Worm (Caenorhabditis elegans) whole organism, L4 larva: ENCODE data around the gene acbp-4.

Experiments
- D1046.2 ChIP-seq: fragments of 200-800 bp; sonication (Bioruptor generic); IDR thresholded peaks from 2 replicates; pipeline ENCODE4 v1.3.6; 2022; ENCODE audit warnings: missing genetic modification characterization, missing compliant biosample characterization
- F10B5.3 ChIP-seq: sonication (generic microtip); optimal IDR thresholded peaks from 2 replicates; lab custom pipeline; 2016; ENCODE audit warnings: mild to moderate bottlenecking, missing genetic modification characterization, missing compliant biosample characterization
- F44E2.7 ChIP-seq: fragments of 200-800 bp; sonication (Bioruptor generic); IDR thresholded peaks from 2 replicates; pipeline ENCODE4 v2.1.2; 2022; ENCODE audit warnings: missing genetic modification characterization, missing compliant biosample characterization
- F49E8.2 ChIP-seq: sonication (generic microtip); optimal IDR thresholded peaks from 2 replicates; lab custom pipeline; 2016; ENCODE audit warnings: missing compliant biosample characterization, mild to moderate bottlenecking, missing genetic modification characterization, borderline replicate concordance
- T20F7.1 ChIP-seq: fragments of 200-800 bp; sonication (Bioruptor generic); optimal IDR thresholded peaks from 2 replicates; lab custom pipeline; 2018; ENCODE audit warnings: mild to moderate bottlenecking, missing genetic modification characterization, missing compliant biosample characterization
- Y48G9A.11 ChIP-seq: fragments of 200-800 bp; sonication (Bioruptor generic); IDR thresholded peaks from 2 replicates; pipeline ENCODE4 v1.3.6; 2022; ENCODE audit warnings: missing genetic modification reagents, missing genetic modification characterization, missing compliant biosample characterization
- ZK337.2 ChIP-seq: fragments of 200-800 bp; sonication (Bioruptor generic); IDR thresholded peaks from 2 replicates; pipeline ENCODE4 v1.3.6; 2022; ENCODE audit warnings: missing genetic modification reagents, missing genetic modification characterization, missing compliant biosample characterization
- aha-1 ChIP-seq: fragments of 150-350 bp; peaks from one replicate; lab custom pipeline; 2014; ENCODE audit warnings: missing biosample characterization, missing genetic modification characterization
- ama-1 ChIP-seq: fragments of 150-350 bp; optimal IDR thresholded peaks from 2 replicates; lab custom pipeline; 2014; ENCODE audit warnings: inconsistent platforms, mixed read lengths
- arid-1 ChIP-seq: fragments of 200-800 bp; sonication (Bioruptor generic); conservative IDR thresholded peaks from 2 replicates; pipeline ENCODE4 v1.3.6; 2022; ENCODE audit warnings: missing genetic modification reagents, missing genetic modification characterization, missing compliant biosample characterization
- attf-4 ChIP-seq: sonication (generic microtip); optimal IDR thresholded peaks from 3 replicates; lab custom pipeline; 2017; ENCODE audit warnings: missing biosample characterization, missing genetic modification characterization
- ceh-28 ChIP-seq: fragments of 150-350 bp; optimal IDR thresholded peaks from 2 replicates; lab custom pipeline; 2014; ENCODE audit warnings: missing biosample characterization, missing genetic modification reagents, missing genetic modification characterization
- ceh-32 ChIP-seq: sonication (generic microtip); optimal IDR thresholded peaks from 2 replicates; lab custom pipeline; 2016; ENCODE audit warnings: mild to moderate bottlenecking, missing genetic modification characterization, missing compliant biosample characterization; ENCODE audit not compliant: poor library complexity
- ceh-62 ChIP-seq: sonication (generic microtip); optimal IDR thresholded peaks from 2 replicates; lab custom pipeline; 2017; ENCODE audit warnings: missing biosample characterization, missing genetic modification characterization
- ceh-82 ChIP-seq: sonication (generic microtip); optimal IDR thresholded peaks from 2 replicates; lab custom pipeline; 2017; ENCODE audit warnings: missing biosample characterization, missing genetic modification characterization
- daf-16 ChIP-seq, 3 experiments: sonication (generic microtip); optimal IDR thresholded peaks; 2 replicates each; lab custom pipeline; 2016 to 2017; ENCODE audit warnings: missing genetic modification characterization in 3 of 3, missing genetic modification reagents in 3 of 3, mild to moderate bottlenecking in 2 of 3, missing compliant biosample characterization in 2 of 3, missing biosample characterization in 1 of 3, moderate library complexity in 1 of 3
- daf-8 ChIP-seq: fragments of 200-800 bp; sonication (Bioruptor generic); IDR thresholded peaks from 2 replicates; pipeline ENCODE4 v1.3.6; 2022; ENCODE audit warnings: missing genetic modification characterization, missing compliant biosample characterization
- dmd-6 ChIP-seq: fragments of 200-800 bp; sonication (Bioruptor generic); IDR thresholded peaks from 2 replicates; pipeline ENCODE4 v1.3.6; 2022; ENCODE audit warnings: missing genetic modification reagents, missing genetic modification characterization, missing compliant biosample characterization
- dmd-9 ChIP-seq: fragments of 200-800 bp; sonication (Bioruptor generic); IDR thresholded peaks from 2 replicates; pipeline ENCODE4 v1.3.6; 2022; ENCODE audit warnings: missing genetic modification reagents, missing genetic modification characterization, missing compliant biosample characterization
- dpl-1 ChIP-seq: fragments of 150-350 bp; optimal IDR thresholded peaks from 2 replicates; lab custom pipeline; 2014; ENCODE audit warnings: missing biosample characterization, missing genetic modification reagents, missing genetic modification characterization
- dve-1 ChIP-seq: sonication (generic microtip); optimal IDR thresholded peaks from 2 replicates; lab custom pipeline; 2017; ENCODE audit warnings: antibody characterized with exemption, mild to moderate bottlenecking, missing genetic modification characterization, missing compliant biosample characterization; ENCODE audit not compliant: insufficient read depth
- egl-27 ChIP-seq: sonication (generic microtip); optimal IDR thresholded peaks from 3 replicates; lab custom pipeline; 2017; ENCODE audit warnings: missing biosample characterization, missing genetic modification reagents, missing genetic modification characterization
- egl-43 ChIP-seq: fragments of 200-800 bp; sonication (Bioruptor generic); IDR thresholded peaks from 2 replicates; pipeline ENCODE4 v1.3.6; 2022; ENCODE audit warnings: missing genetic modification reagents, missing genetic modification characterization, missing compliant biosample characterization
- gei-8 ChIP-seq: fragments of 200-800 bp; sonication (Bioruptor generic); optimal IDR thresholded peaks from 2 replicates; lab custom pipeline; 2018; ENCODE audit warnings: mild to moderate bottlenecking, missing genetic modification characterization, missing compliant biosample characterization
- hlh-11 ChIP-seq: fragments of 200-800 bp; sonication (Bioruptor generic); optimal IDR thresholded peaks from 2 replicates; lab custom pipeline; 2018; ENCODE audit warnings: mild to moderate bottlenecking, missing genetic modification characterization, missing compliant biosample characterization
- hlh-30 ChIP-seq: sonication (generic microtip); optimal IDR thresholded peaks from 2 replicates; lab custom pipeline; 2017; ENCODE audit warnings: antibody characterized with exemption, mild to moderate bottlenecking, missing genetic modification characterization, missing compliant biosample characterization; ENCODE audit not compliant: insufficient read depth
- hmg-1.1 ChIP-seq: fragments of 200-800 bp; sonication (Bioruptor generic); IDR thresholded peaks from 2 replicates; pipeline ENCODE4 v1.3.6; 2022; ENCODE audit warnings: missing genetic modification reagents, missing genetic modification characterization, missing compliant biosample characterization
- jun-1 ChIP-seq: fragments of 150-350 bp; optimal IDR thresholded peaks from 2 replicates; lab custom pipeline; 2014; ENCODE audit warnings: missing biosample characterization, missing genetic modification reagents, missing genetic modification characterization
- lin-13 ChIP-seq: fragments of 150-350 bp; optimal IDR thresholded peaks from 2 replicates; lab custom pipeline; 2014; ENCODE audit warnings: missing biosample characterization, missing genetic modification reagents, missing genetic modification characterization
- lin-15B ChIP-seq: fragments of 150-350 bp; sonication (generic microtip); optimal IDR thresholded peaks from 3 replicates; lab custom pipeline; 2014; ENCODE audit warnings: missing biosample characterization, missing genetic modification characterization
- lin-38 ChIP-seq: fragments of 200-800 bp; sonication (Bioruptor generic); IDR thresholded peaks from 2 replicates; pipeline ENCODE4 v1.3.6; 2022; ENCODE audit warnings: missing genetic modification reagents, missing genetic modification characterization, missing compliant biosample characterization
- lin-39 ChIP-seq: fragments of 150-350 bp; optimal IDR thresholded peaks from 2 replicates; lab custom pipeline; 2014; ENCODE audit warnings: missing biosample characterization, missing genetic modification reagents, missing genetic modification characterization
- lir-3 ChIP-seq: sonication (generic microtip); optimal IDR thresholded peaks from 2 replicates; lab custom pipeline; 2016; ENCODE audit warnings: mild to moderate bottlenecking, missing genetic modification characterization, missing compliant biosample characterization
- madf-9 ChIP-seq: fragments of 200-800 bp; sonication (Bioruptor generic); conservative IDR thresholded peaks from 2 replicates; pipeline ENCODE4 v1.3.6; 2022; ENCODE audit warnings: missing genetic modification reagents, missing genetic modification characterization, missing compliant biosample characterization
- mdl-1 ChIP-seq, 2 experiments: fragments of 150-350 bp in 1 of 2; sonication (generic microtip) in 1 of 2; optimal IDR thresholded peaks; 2 replicates each; lab custom pipeline; 2014 to 2017; ENCODE audit warnings: missing biosample characterization in 2 of 2, missing genetic modification characterization in 2 of 2
- mdt-29 ChIP-seq: fragments of 200-800 bp; sonication (Bioruptor generic); IDR thresholded peaks from 2 replicates; pipeline ENCODE4 v1.3.6; 2022; ENCODE audit warnings: missing genetic modification reagents, missing genetic modification characterization, missing compliant biosample characterization
- nhr-102 ChIP-seq: sonication (generic microtip); optimal IDR thresholded peaks from 2 replicates; lab custom pipeline; 2016; ENCODE audit warnings: mild to moderate bottlenecking, missing genetic modification characterization, moderate library complexity, missing compliant biosample characterization
- nhr-237 ChIP-seq: sonication (generic microtip); optimal IDR thresholded peaks from 2 replicates; lab custom pipeline; 2017; ENCODE audit warnings: missing biosample characterization, missing genetic modification characterization
- nhr-25 ChIP-seq: sonication (generic microtip); optimal IDR thresholded peaks from 2 replicates; lab custom pipeline; 2017; ENCODE audit warnings: missing genetic modification characterization, mild to moderate bottlenecking, missing compliant biosample characterization, antibody characterized with exemption, moderate library complexity, borderline replicate concordance; ENCODE audit not compliant: insufficient read depth
- nhr-41 ChIP-seq: fragments of 200-800 bp; sonication (Bioruptor generic); IDR thresholded peaks from 2 replicates; pipeline ENCODE4 v1.3.6; 2022; ENCODE audit warnings: missing genetic modification reagents, missing genetic modification characterization, missing compliant biosample characterization
- pha-4 ChIP-seq, 2 experiments: fragments of 150-350 bp in 1 of 2; fragments of 200-800 bp in 1 of 2; sonication (Bioruptor generic) in 1 of 2; IDR thresholded peaks in 1 of 2; optimal IDR thresholded peaks in 1 of 2; 2 replicates each; pipeline versions ENCODE4 v1.3.6 to Lab custom; 2014 to 2022; ENCODE audit warnings: missing genetic modification characterization in 2 of 2, missing genetic modification reagents in 2 of 2, missing biosample characterization in 1 of 2, missing compliant biosample characterization in 1 of 2
- pqm-1 ChIP-seq: sonication (generic microtip); optimal IDR thresholded peaks from 2 replicates; lab custom pipeline; 2017; ENCODE audit warnings: missing biosample characterization, missing genetic modification characterization
- rbr-2 ChIP-seq: sonication (generic microtip); optimal IDR thresholded peaks from 2 replicates; lab custom pipeline; 2016; ENCODE audit warnings: missing genotype, missing genetic modification characterization, missing compliant biosample characterization
- sdz-12 ChIP-seq: fragments of 200-800 bp; sonication (Bioruptor generic); optimal IDR thresholded peaks from 2 replicates; lab custom pipeline; 2018; ENCODE audit warnings: mild to moderate bottlenecking, missing genetic modification characterization, missing compliant biosample characterization
- snpc-1.2 ChIP-seq: fragments of 200-800 bp; sonication (Bioruptor generic); IDR thresholded peaks from 2 replicates; pipeline ENCODE4 v1.3.6; 2022; ENCODE audit warnings: missing genetic modification reagents, missing genetic modification characterization, missing compliant biosample characterization
- tra-1 ChIP-seq: fragments of 200-800 bp; sonication (Bioruptor generic); IDR thresholded peaks from 2 replicates; pipeline ENCODE4 v1.3.6; 2022; ENCODE audit warnings: missing genetic modification reagents, missing genetic modification characterization, missing compliant biosample characterization
- vab-7 ChIP-seq: fragments of 200-800 bp; sonication (Bioruptor generic); IDR thresholded peaks from 2 replicates; pipeline ENCODE4 v1.3.6; 2022; ENCODE audit warnings: missing genetic modification reagents, missing genetic modification characterization, missing compliant biosample characterization
- zag-1 ChIP-seq: fragments of 150-350 bp; optimal IDR thresholded peaks from 2 replicates; lab custom pipeline; 2014; ENCODE audit warnings: missing biosample characterization, missing genetic modification characterization
- zfp-2 ChIP-seq: sonication (generic microtip); optimal IDR thresholded peaks from 2 replicates; lab custom pipeline; 2016; ENCODE audit warnings: mild to moderate bottlenecking, missing genetic modification characterization, missing compliant biosample characterization
- ztf-11 ChIP-seq: fragments of 150-350 bp; optimal IDR thresholded peaks from 2 replicates; lab custom pipeline; 2014; ENCODE audit warnings: missing biosample characterization, missing genetic modification characterization

Gene acbp-4

DNA sequence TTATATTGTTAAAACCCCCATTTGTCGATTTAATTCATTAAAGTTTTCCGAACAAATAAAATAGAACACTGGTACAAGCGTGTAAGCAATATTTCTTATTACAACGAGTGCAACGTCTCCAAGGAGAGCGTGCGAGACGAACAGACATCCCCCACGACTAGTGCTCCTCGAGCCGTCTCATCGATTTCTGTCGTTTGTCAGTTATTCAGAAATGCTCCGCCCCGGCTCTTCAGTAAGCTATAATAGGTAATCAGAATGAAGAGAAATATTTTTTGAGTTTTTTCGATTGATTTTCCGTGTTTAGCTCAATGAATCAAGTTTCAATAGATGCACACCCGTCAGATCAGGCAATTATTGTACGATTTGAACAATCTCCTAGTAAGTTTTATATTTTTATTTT is 29.8 kb upstream of the acbp-4 start, which contains the start of gene kap-1 (continued):
- TF ChIP-seq dmd-9 (GFP tag; lab: Robert Waterston, UW) (no peak), lin-13 (GFP tag; lab: Kevin White, UChicago) (no peak), zfp-2 (no peak), pha-4 (GFP tag; IDR thresholded peaks at IDR 0.05; lab: Robert Waterston, UW) (no peak), pha-4 (tag; optimal IDR thresholded peaks at IDR 0.05; lab: Kevin White, UChicago) (no peak), zag-1 (tag; lab: Kevin White, UChicago) (no peak), dpl-1 (GFP tag; lab: Kevin White, UChicago) (no peak), F49E8.2 (tag; lab: Kevin White, UChicago) (no peak), attf-4 (no peak), ZK337.2 (GFP tag; lab: Robert Waterston, UW) (0 out of 2 replicates have a peak, but pooled peaks have one; percentile 37), nhr-237 (tag; lab: Kevin White, UChicago) (no peak), tra-1 (GFP tag; lab: Robert Waterston, UW) (0 out of 2 replicates have a peak, but pooled peaks have one; percentile 5), dve-1 (tag; lab: Kevin White, UChicago) (no peak), hlh-11 (peak; percentile 11), gei-8 (peak; percentile 13), nhr-25 (tag; lab: Kevin White, UChicago) (no peak), mdl-1 (tag; optimal IDR thresholded peaks at IDR 0.05; lab: Kevin White, UChicago) (no peak), ceh-82 (tag; lab: Kevin White, UChicago) (no peak), hlh-30 (tag; lab: Kevin White, UChicago) (no peak), aha-1 (tag; lab: Kevin White, UChicago) (no peak), dmd-6 (GFP tag; lab: Robert Waterston, UW) (no peak), ceh-62 (no peak), nhr-102 (peak; percentile 29), ztf-11 (no peak), D1046.2 (GFP tag; lab: Robert Waterston, UW) (no peak), vab-7 (GFP tag; lab: Robert Waterston, UW) (no peak), rbr-2 (tag; lab: Kevin White, UChicago) (no peak), daf-8 (GFP tag; lab: Robert Waterston, UW) (no peak), mdt-29 (GFP tag; lab: Robert Waterston, UW) (no peak), jun-1 (no peak), Y48G9A.11 (GFP tag; lab: Robert Waterston, UW) (no peak), hmg-1.1 (GFP tag; lab: Robert Waterston, UW) (0 out of 2 replicates have a peak, but pooled peaks have one; percentile 36), F10B5.3 (no peak), ceh-28 (no peak), lin-15B (tag; lab: Kevin White, UChicago) (no peak), ama-1 (peak; percentile 75), madf-9 (no peak), F44E2.7 (GFP tag; lab: Robert Waterston, UW) (0 out of 2 replicates have a peak, but pooled peaks have one; percentile 50), lin-39 (tag; lab: Kevin White, UChicago) (no peak), snpc-1.2 (GFP tag; lab: Robert Waterston, UW) (0 out of 2 replicates have a peak, but pooled peaks have one; percentile 11), ceh-32 (tag; lab: Kevin White, UChicago) (no peak), daf-16 (GFP tag; optimal IDR thresholded peaks at IDR 0.05; lab: Kevin White, UChicago) (peak in 1 of 2 experiments; percentile 12), daf-16 (tag; optimal IDR thresholded peaks at IDR 0.05; lab: Kevin White, UChicago) (peak; percentile 18), nhr-41 (no peak), sdz-12 (peak; percentile 26), T20F7.1 (GFP tag; lab: Kevin White, UChicago) (peak; percentile 18), lir-3 (tag; lab: Kevin White, UChicago) (no peak), egl-43 (GFP tag; lab: Robert Waterston, UW) (peak; percentile 64), egl-27 (tag; lab: Kevin White, UChicago) (no peak), lin-38 (GFP tag; lab: Robert Waterston, UW) (0 out of 2 replicates have a peak, but pooled peaks have one; percentile 21), arid-1 (no peak), pqm-1 (no peak)
